Fruit fly (Drosophila melanogaster) whole organism, pupa: ENCODE measurements around the gene janB.

ENCODE experiments used
- CG13204 ChIP-seq: fragments of 200-800 bp; sonication (Bioruptor generic); optimal IDR thresholded peaks from 2 replicates; lab custom pipeline; 2018; ENCODE audit warnings: missing biosample characterization, mild to moderate bottlenecking, missing genetic modification characterization, moderate library complexity
- CG14655 ChIP-seq: fragments of 200-800 bp; sonication (Bioruptor generic); optimal IDR thresholded peaks from 3 replicates; lab custom pipeline; 2017; ENCODE audit warnings: mild to moderate bottlenecking, missing biosample characterization, missing genetic modification reagents, missing genetic modification characterization
- CG15710 ChIP-seq: fragments of 200-800 bp; sonication (Bioruptor generic); optimal IDR thresholded peaks from 2 replicates; lab custom pipeline; 2018; ENCODE audit warnings: missing biosample characterization, mild to moderate bottlenecking, missing genetic modification characterization, moderate library complexity
- CG17806 ChIP-seq: fragments of 200-800 bp; sonication (Bioruptor generic); optimal IDR thresholded peaks from 2 replicates; lab custom pipeline; 2018; ENCODE audit warnings: missing biosample characterization, mild to moderate bottlenecking, missing genetic modification characterization, moderate library complexity
- CG34367 ChIP-seq: fragments of 200-800 bp; sonication (Bioruptor generic); optimal IDR thresholded peaks from 2 replicates; lab custom pipeline; 2018; ENCODE audit warnings: missing biosample characterization, mild to moderate bottlenecking, missing genetic modification characterization
- CG8301 ChIP-seq: fragments of 200-800 bp; sonication (Bioruptor generic); optimal IDR thresholded peaks from 2 replicates; lab custom pipeline; 2018; ENCODE audit warnings: missing biosample characterization, mild to moderate bottlenecking, missing genetic modification characterization
- CG9948 ChIP-seq: fragments of 200-800 bp; sonication (Bioruptor generic); optimal IDR thresholded peaks from 2 replicates; lab custom pipeline; 2018; ENCODE audit warnings: missing biosample characterization, mild to moderate bottlenecking, missing genetic modification characterization, moderate library complexity
- D1 ChIP-seq: fragments of 200-800 bp; sonication (Bioruptor generic); optimal IDR thresholded peaks from 2 replicates; lab custom pipeline; 2018; ENCODE audit warnings: missing biosample characterization, mild to moderate bottlenecking, missing genetic modification characterization, moderate library complexity
- EcR ChIP-seq: fragments of 200-800 bp; sonication (Bioruptor generic); optimal IDR thresholded peaks from 3 replicates; lab custom pipeline; 2019; ENCODE audit warnings: missing biosample characterization, missing genetic modification characterization, mild to moderate bottlenecking, moderate library complexity, missing genetic modification reagents
- Pif1B ChIP-seq: fragments of 200-800 bp; sonication (Bioruptor generic); optimal IDR thresholded peaks from 3 replicates; lab custom pipeline; 2016; ENCODE audit warnings: missing biosample characterization, missing genetic modification characterization
- Snoo ChIP-seq: fragments of 200-800 bp; sonication (Bioruptor generic); optimal IDR thresholded peaks from 3 replicates; lab custom pipeline; 2017; ENCODE audit warnings: missing biosample characterization, mild to moderate bottlenecking, missing genetic modification characterization, inconsistent platforms
- fd96Ca ChIP-seq: fragments of 200-800 bp; sonication (Bioruptor generic); IDR thresholded peaks from 3 replicates; pipeline ENCODE4 v1.3.6; 2022; ENCODE audit warnings: missing biosample characterization, missing genetic modification characterization
- gl ChIP-seq: fragments of 200-800 bp; sonication (Bioruptor generic); optimal IDR thresholded peaks from 2 replicates; lab custom pipeline; 2018; ENCODE audit warnings: missing biosample characterization, mild to moderate bottlenecking, missing genetic modification characterization

- TF ChIP-seq CG9948 (tag; lab: Kevin White, UChicago) (no peak), D1 (tag; lab: Kevin White, UChicago) (no peak), gl (tag; lab: Kevin White, UChicago) (no peak), CG17806 (tag; lab: Kevin White, UChicago) (peak; percentile 6), CG14655 (GFP tag; lab: Kevin White, UChicago) (no peak), EcR (GFP tag; lab: Kevin White, UChicago) (no peak), Pif1B (GFP tag; lab: Kevin White, UChicago) (no peak), CG34367 (peak; percentile 7), fd96Ca (GFP tag; lab: Robert Waterston, UW) (no peak), CG15710 (tag; lab: Kevin White, UChicago) (no peak), CG8301 (tag; lab: Kevin White, UChicago) (peak; percentile 6), CG13204 (GFP tag; lab: Kevin White, UChicago) (peak; percentile 45), Snoo (no peak)
Measured at dm6 chr3R:30014977-30015514, 23.5 kb downstream of the janB start, which contains the start of gene CG7920.
